Worm (Caenorhabditis elegans) whole organism, L1 larva: ENCODE data around the gene C25F9.11.

Source experiments
- blmp-1 ChIP-seq: fragments of 150-350 bp; optimal IDR thresholded peaks from 2 replicates; lab custom pipeline; 2014; ENCODE audit warnings: missing biosample characterization, missing genetic modification characterization
- dpl-1 ChIP-seq, 3 experiments: fragments of 150-350 bp in 2 of 3; sonication (generic microtip) in 1 of 3; optimal IDR thresholded peaks; 2 replicates each; lab custom pipeline; 2014 to 2017; ENCODE audit warnings: missing biosample characterization in 3 of 3, missing genetic modification characterization in 3 of 3, missing genetic modification reagents in 3 of 3
- lsy-2 ChIP-seq, 2 experiments: fragments of 150-350 bp; optimal IDR thresholded peaks; 2 replicates each; lab custom pipeline; 2014; ENCODE audit warnings: missing biosample characterization in 2 of 2, missing genetic modification characterization in 2 of 2
- nhr-11 ChIP-seq: fragments of 150-350 bp; optimal IDR thresholded peaks from 2 replicates; lab custom pipeline; 2014; ENCODE audit warnings: missing biosample characterization, missing genetic modification characterization
- nhr-12 ChIP-seq: sonication (generic microtip); optimal IDR thresholded peaks from 2 replicates; lab custom pipeline; 2017; ENCODE audit warnings: missing biosample characterization, missing genetic modification characterization
- nhr-76 ChIP-seq: sonication (generic microtip); optimal IDR thresholded peaks from 2 replicates; lab custom pipeline; 2017; ENCODE audit warnings: missing biosample characterization, missing genetic modification characterization
- nhr-77 ChIP-seq: fragments of 150-350 bp; optimal IDR thresholded peaks from 2 replicates; lab custom pipeline; 2014; ENCODE audit warnings: missing biosample characterization, missing genetic modification characterization
- snpc-4 ChIP-seq: fragments of 150-350 bp; optimal IDR thresholded peaks from 2 replicates; lab custom pipeline; 2014; ENCODE audit warnings: missing biosample characterization, missing genetic modification characterization
- swsn-7 ChIP-seq: sonication (generic microtip); optimal IDR thresholded peaks from 2 replicates; lab custom pipeline; 2016; ENCODE audit warnings: missing genetic modification characterization, missing compliant biosample characterization
- xbp-1 ChIP-seq: sonication (generic microtip); optimal IDR thresholded peaks from 2 replicates; lab custom pipeline; 2016; ENCODE audit warnings: missing genetic modification characterization, missing compliant biosample characterization

ce11 chrV:19391242-19391641, 41.6 kb downstream of the C25F9.11 start:
- TF ChIP-seq swsn-7 (tag; lab: Kevin White, UChicago) (peak; percentile 31), dpl-1 (GFP tag; optimal IDR thresholded peaks at IDR 0.05; lab: Kevin White, UChicago) (peak in 1 of 3 experiments; percentile 23), nhr-76 (no peak), snpc-4 (no peak), nhr-77 (tag; lab: Kevin White, UChicago) (no peak), blmp-1 (tag; lab: Kevin White, UChicago) (no peak), xbp-1 (tag; lab: Kevin White, UChicago) (no peak), nhr-11 (no peak), nhr-12 (no peak), lsy-2 (tag; optimal IDR thresholded peaks at IDR 0.05; lab: Kevin White, UChicago) (peak; percentile 4 to 27)
